Fruit fly (Drosophila melanogaster): ENCODE measurements around the gene Nhe3.

Nhe3 gene

DNA sequence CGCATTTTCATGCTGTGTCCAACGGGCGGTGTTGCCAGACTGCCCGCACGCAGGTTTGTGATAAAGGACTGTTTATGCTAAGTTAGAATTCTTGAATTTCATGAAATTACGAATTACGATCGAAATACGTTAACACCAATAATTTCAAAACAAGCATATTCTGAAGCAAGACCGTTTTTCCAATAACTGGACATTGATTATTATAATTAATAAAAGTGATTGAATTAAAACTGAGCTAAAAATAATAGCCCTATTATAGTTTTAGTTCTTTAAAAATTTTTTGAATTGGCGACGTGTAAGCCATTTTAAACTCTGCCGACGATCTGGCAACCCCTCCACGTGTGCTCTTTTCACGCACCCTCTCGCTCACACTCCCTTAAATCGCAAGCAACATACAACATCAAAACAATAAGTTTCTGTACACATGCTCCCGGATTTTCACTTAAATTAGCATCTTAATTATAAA lies 36.0 kb downstream of the Nhe3 start (continued):
- TF ChIP-seq salm (tag; optimal IDR thresholded peaks at IDR 0.05) (peak; percentile 88), MTF-1 (GFP tag; optimal IDR thresholded peaks at IDR 0.05; ENCODE audit: borderline replicate concordance) (peak; percentile 82), ash1 (GFP tag; optimal IDR thresholded peaks at IDR 0.05) (peak; percentile 65), CG14014 (GFP tag; IDR thresholded peaks at IDR 0.05) (peak; percentile 93), CG7357 (GFP tag; IDR thresholded peaks at IDR 0.05) (peak; percentile 88), zfh2 (GFP tag; optimal IDR thresholded peaks at IDR 0.05) (peak; percentile 94), odd (GFP tag; optimal IDR thresholded peaks at IDR 0.05) (peak; percentile 94), CG2889 (GFP tag; IDR thresholded peaks at IDR 0.05) (peak; percentile 89), CG16779 (GFP tag; IDR thresholded peaks at IDR 0.05) (peak; percentile 77), corto (GFP tag; optimal IDR thresholded peaks at IDR 0.05) (peak; percentile 76), Hmx (GFP tag; optimal IDR thresholded peaks at IDR 0.05) (peak; percentile 86), CG12744 (GFP tag; optimal IDR thresholded peaks at IDR 0.05) (peak; percentile 92), amos (GFP tag; IDR thresholded peaks at IDR 0.05; ENCODE audit: partially characterized antibody) (no peak; the same call in 1 of the 2 replicates)

dm6 chr2L:6647103-6647711 lies 37.0 kb downstream of the Nhe3 start:
- no peak for TF ChIP-seq mld (GFP tag; IDR thresholded peaks at IDR 0.05; ENCODE audit: partially characterized antibody)
- TF ChIP-seq CG6854 (GFP tag; optimal IDR thresholded peaks at IDR 0.05): peak; percentile 96
- peak; percentile 97 for TF ChIP-seq Spps (tag; optimal IDR thresholded peaks at IDR 0.05)
- peak; percentile 99 for TF ChIP-seq gsb-n (tag; optimal IDR thresholded peaks at IDR 0.05)
- TF ChIP-seq Rx (GFP tag; IDR thresholded peaks at IDR 0.05): peak; percentile 96
- TF ChIP-seq CG3847 (GFP tag; IDR thresholded peaks at IDR 0.05): peak; percentile 95
- TF ChIP-seq zen (tag; optimal IDR thresholded peaks at IDR 0.05): peak; percentile 97
- peak; percentile 98 for TF ChIP-seq Xrp1 (GFP tag; IDR thresholded peaks at IDR 0.05)
- TF ChIP-seq ac (GFP tag; optimal IDR thresholded peaks at IDR 0.05): peak; percentile 98
- peak; percentile 98 for TF ChIP-seq CG6254 (GFP tag; optimal IDR thresholded peaks at IDR 0.05)
- peak; percentile 73 for TF ChIP-seq ftz-f1 (GFP tag; optimal IDR thresholded peaks at IDR 0.05)
- TF ChIP-seq pros (GFP tag; optimal IDR thresholded peaks at IDR 0.05): peak; percentile 89
- peak; percentile 96 for TF ChIP-seq CG13123 (GFP tag; optimal IDR thresholded peaks at IDR 0.05)
- TF ChIP-seq Dek (tag; optimal IDR thresholded peaks at IDR 0.05): peak; percentile 96
- peak; percentile 96 for TF ChIP-seq jumu (GFP tag; optimal IDR thresholded peaks at IDR 0.05)
- peak; percentile 99 for TF ChIP-seq CG17829 (tag; optimal IDR thresholded peaks at IDR 0.05)
- TF ChIP-seq cg (GFP tag; optimal IDR thresholded peaks at IDR 0.05): peak; percentile 89
- peak; percentile 95 for TF ChIP-seq CG9817 (tag; optimal IDR thresholded peaks at IDR 0.05)
- peak; percentile 88 for TF ChIP-seq Taf1 (GFP tag; IDR thresholded peaks at IDR 0.05)
- TF ChIP-seq CG9876 (GFP tag; optimal IDR thresholded peaks at IDR 0.05): peak; percentile 96
- peak; percentile 68 for TF ChIP-seq nerfin-2 (GFP tag; IDR thresholded peaks at IDR 0.05; ENCODE audit: partially characterized antibody)
- TF ChIP-seq onecut (GFP tag; IDR thresholded peaks at IDR 0.05): peak; percentile 96
- TF ChIP-seq tx (GFP tag; optimal IDR thresholded peaks at IDR 0.05): peak; percentile 98
- peak; percentile 95 for TF ChIP-seq jigr1 (GFP tag; IDR thresholded peaks at IDR 0.05)
- TF ChIP-seq slou (GFP tag; optimal IDR thresholded peaks at IDR 0.05): peak; percentile 93
- peak; percentile 97 for TF ChIP-seq eyg (GFP tag; optimal IDR thresholded peaks at IDR 0.05)
- TF ChIP-seq stc (GFP tag; IDR thresholded peaks at IDR 0.05): peak; percentile 98
- peak; percentile 98 for TF ChIP-seq CG6689 (GFP tag; IDR thresholded peaks at IDR 0.05)
- TF ChIP-seq CG30403 (GFP tag; optimal IDR thresholded peaks at IDR 0.05): peak; percentile 99
- peak; percentile 96 for TF ChIP-seq CG34376 (GFP tag; optimal IDR thresholded peaks at IDR 0.05)
- TF ChIP-seq sr (GFP tag; IDR thresholded peaks at IDR 0.05): peak; percentile 90
- peak; percentile 94 for TF ChIP-seq CG15514 (GFP tag; optimal IDR thresholded peaks at IDR 0.05)
- TF ChIP-seq peb (GFP tag; IDR thresholded peaks at IDR 0.05): peak; percentile 94
- peak; percentile 99 for TF ChIP-seq HmgZ (tag; optimal IDR thresholded peaks at IDR 0.05)
- TF ChIP-seq dysf (GFP tag; IDR thresholded peaks at IDR 0.05): peak; percentile 98
- TF ChIP-seq CG4360 (GFP tag; IDR thresholded peaks at IDR 0.05): peak; percentile 80
- peak; percentile 98 for TF ChIP-seq lilli (GFP tag; optimal IDR thresholded peaks at IDR 0.05)
